Fruit fly (Drosophila melanogaster) whole organism, embryonic: ENCODE data around the gene Uvrag.

Source experiments
- Bdp1 ChIP-seq: fragments of 200-800 bp; sonication (Bioruptor generic); optimal IDR thresholded peaks from 3 replicates; lab custom pipeline; 2016; ENCODE audit warnings: missing biosample characterization, missing genetic modification characterization
- CG10654 ChIP-seq: fragments of 200-800 bp; sonication (Bioruptor generic); optimal IDR thresholded peaks from 2 replicates; lab custom pipeline; 2016; ENCODE audit warnings: missing biosample characterization, missing genetic modification characterization
- CG11695 ChIP-seq: fragments of 200-800 bp; sonication (Bioruptor generic); IDR thresholded peaks from 3 replicates; pipeline ENCODE4 v1.3.6; 2022; ENCODE audit warnings: missing biosample characterization, missing genetic modification characterization
- CG12391 ChIP-seq: fragments of 200-800 bp; sonication (Bioruptor generic); optimal IDR thresholded peaks from 3 replicates; lab custom pipeline; 2018; ENCODE audit warnings: missing biosample characterization, mild to moderate bottlenecking, missing genetic modification characterization, moderate library complexity
- CG12942 ChIP-seq: fragments of 200-800 bp; sonication (Bioruptor generic); optimal IDR thresholded peaks from 3 replicates; lab custom pipeline; 2016; ENCODE audit warnings: missing biosample characterization, missing genetic modification characterization
- CG13123 ChIP-seq: fragments of 200-800 bp; sonication (Bioruptor generic); optimal IDR thresholded peaks from 2 replicates; lab custom pipeline; 2016; ENCODE audit warnings: missing biosample characterization, missing genetic modification characterization
- CG15601 ChIP-seq: fragments of 200-800 bp; sonication (Bioruptor generic); optimal IDR thresholded peaks from 3 replicates; lab custom pipeline; 2019; ENCODE audit warnings: missing biosample characterization, mild to moderate bottlenecking, missing genetic modification characterization, moderate library complexity
- CG16815 ChIP-seq: fragments of 200-800 bp; sonication (Bioruptor generic); optimal IDR thresholded peaks from 3 replicates; lab custom pipeline; 2017; ENCODE audit warnings: missing biosample characterization, mild to moderate bottlenecking, missing genetic modification characterization
- CG18262 ChIP-seq: fragments of 200-800 bp; optimal IDR thresholded peaks from 3 replicates; lab custom pipeline; 2019; ENCODE audit warnings: missing biosample characterization, mild to moderate bottlenecking, missing genetic modification characterization, moderate library complexity
- CG18476 ChIP-seq: fragments of 200-800 bp; sonication (Bioruptor generic); optimal IDR thresholded peaks from 2 replicates; lab custom pipeline; 2016; ENCODE audit warnings: missing biosample characterization, mild to moderate bottlenecking, missing genetic modification characterization
- CG2116 ChIP-seq: fragments of 200-800 bp; sonication (Bioruptor generic); optimal IDR thresholded peaks from 3 replicates; lab custom pipeline; 2018; ENCODE audit warnings: missing biosample characterization, mild to moderate bottlenecking, missing genetic modification characterization
- CG2129 ChIP-seq: fragments of 200-800 bp; sonication (Bioruptor generic); IDR thresholded peaks from 2 replicates; pipeline ENCODE4 v1.3.6; 2022; ENCODE audit warnings: missing biosample characterization, missing genetic modification characterization; ENCODE audit not compliant: partially characterized antibody
- CG2678 ChIP-seq: fragments of 200-800 bp; sonication (Bioruptor generic); optimal IDR thresholded peaks from 3 replicates; lab custom pipeline; 2019; ENCODE audit warnings: missing biosample characterization, mild to moderate bottlenecking, missing genetic modification characterization, moderate library complexity
- CG33213 ChIP-seq: fragments of 200-800 bp; sonication (Bioruptor generic); optimal IDR thresholded peaks from 3 replicates; lab custom pipeline; 2016; ENCODE audit warnings: missing biosample characterization, missing genetic modification characterization
- CG4617 ChIP-seq: fragments of 200-800 bp; sonication (Bioruptor generic); optimal IDR thresholded peaks from 3 replicates; lab custom pipeline; 2016; ENCODE audit warnings: missing biosample characterization, missing genetic modification characterization, borderline replicate concordance
- CG4707 ChIP-seq: fragments of 200-800 bp; sonication (Bioruptor generic); optimal IDR thresholded peaks from 2 replicates; lab custom pipeline; 2018; ENCODE audit warnings: missing biosample characterization, mild to moderate bottlenecking, missing genetic modification characterization, moderate library complexity
- CG4854 ChIP-seq: fragments of 200-800 bp; sonication (Bioruptor generic); optimal IDR thresholded peaks from 2 replicates; lab custom pipeline; 2016; ENCODE audit warnings: missing biosample characterization, missing genetic modification characterization, inconsistent platforms
- CG5953 ChIP-seq: fragments of 200-800 bp; sonication (Bioruptor generic); IDR thresholded peaks from 2 replicates; pipeline ENCODE4 v1.3.6; 2022; ENCODE audit warnings: missing biosample characterization, missing genetic modification characterization
- CG6765 ChIP-seq: fragments of 200-800 bp; sonication (Bioruptor generic); optimal IDR thresholded peaks from 3 replicates; lab custom pipeline; 2017; ENCODE audit warnings: missing biosample characterization, mild to moderate bottlenecking, missing genetic modification characterization
- CHES-1-like ChIP-seq: fragments of 200-800 bp; sonication (Bioruptor generic); optimal IDR thresholded peaks from 2 replicates; lab custom pipeline; 2016; ENCODE audit warnings: missing biosample characterization, missing genetic modification characterization
- CkIIα-i1 ChIP-seq: fragments of 200-800 bp; sonication (Bioruptor generic); IDR thresholded peaks from 2 replicates; pipeline ENCODE4 v1.3.6; 2022; ENCODE audit warnings: missing biosample characterization, missing genetic modification characterization
- CoRest ChIP-seq: fragments of 200-800 bp; sonication (Bioruptor generic); optimal IDR thresholded peaks from 3 replicates; lab custom pipeline; 2018; ENCODE audit warnings: missing biosample characterization, mild to moderate bottlenecking, missing genetic modification characterization, moderate library complexity
- D19B ChIP-seq: fragments of 200-800 bp; sonication (Bioruptor generic); optimal IDR thresholded peaks from 2 replicates; lab custom pipeline; 2017; ENCODE audit warnings: missing biosample characterization, mild to moderate bottlenecking, missing genetic modification characterization
- Deaf1 ChIP-seq: fragments of 200-800 bp; optimal IDR thresholded peaks from 3 replicates; lab custom pipeline; 2019; ENCODE audit warnings: missing biosample characterization, mild to moderate bottlenecking, missing genetic modification characterization, moderate library complexity
- Dref ChIP-seq: fragments of 200-800 bp; sonication (Bioruptor generic); IDR thresholded peaks from 2 replicates; pipeline ENCODE4 v1.3.6; 2022; ENCODE audit warnings: missing biosample characterization, missing genetic modification characterization
- Ets65A ChIP-seq: fragments of 200-800 bp; sonication (Bioruptor generic); peaks from one replicate; lab custom pipeline; 2016; ENCODE audit warnings: missing biosample characterization, missing genetic modification characterization
- H15 ChIP-seq: fragments of 200-800 bp; sonication (Bioruptor generic); IDR thresholded peaks from 3 replicates; pipeline ENCODE4 v1.3.6; 2022; ENCODE audit warnings: missing biosample characterization, missing genetic modification characterization
- Meics ChIP-seq: fragments of 200-800 bp; sonication (Bioruptor generic); optimal IDR thresholded peaks from 2 replicates; lab custom pipeline; 2017; ENCODE audit warnings: missing biosample characterization, mild to moderate bottlenecking, missing genetic modification characterization
- Sry-β ChIP-seq: fragments of 200-800 bp; sonication (Bioruptor generic); optimal IDR thresholded peaks from 2 replicates; lab custom pipeline; 2018; ENCODE audit warnings: missing biosample characterization, mild to moderate bottlenecking, missing genetic modification characterization, moderate library complexity
- Stat92E ChIP-seq, 3 experiments: fragments of >200 bp in 2 of 3; fragments of 200-800 bp in 1 of 3; sonication (Bioruptor generic) in 1 of 3; optimal IDR thresholded peaks; 2 replicates each; lab custom pipeline; 2017 to 2019; ENCODE audit warnings: missing biosample characterization in 3 of 3, missing genetic modification characterization in 3 of 3, mild to moderate bottlenecking in 1 of 3, moderate library complexity in 1 of 3
- Xrp1 ChIP-seq: fragments of 200-800 bp; sonication (Bioruptor generic); IDR thresholded peaks from 2 replicates; pipeline ENCODE4 v1.3.6; 2022; ENCODE audit warnings: missing biosample characterization, missing genetic modification characterization
- bcd ChIP-seq: fragments of 200-800 bp; sonication (Bioruptor generic); optimal IDR thresholded peaks from 2 replicates; lab custom pipeline; 2017; ENCODE audit warnings: missing biosample characterization, mild to moderate bottlenecking, missing genetic modification characterization
- cwo ChIP-seq: fragments of 200-800 bp; sonication (Bioruptor generic); optimal IDR thresholded peaks from 3 replicates; lab custom pipeline; 2017; ENCODE audit warnings: missing biosample characterization, missing genetic modification characterization, mild to moderate bottlenecking, moderate library complexity, missing genetic modification reagents
- en ChIP-seq: fragments of 200-800 bp; sonication (Bioruptor generic); optimal IDR thresholded peaks from 2 replicates; lab custom pipeline; 2016; ENCODE audit warnings: missing biosample characterization, missing genetic modification characterization
- ewg ChIP-seq: fragments of 200-800 bp; sonication (Bioruptor generic); optimal IDR thresholded peaks from 3 replicates; lab custom pipeline; 2017; ENCODE audit warnings: mild to moderate bottlenecking, missing biosample characterization, missing genetic modification reagents, missing genetic modification characterization
- fd64A ChIP-seq: fragments of 200-800 bp; sonication (Bioruptor generic); optimal IDR thresholded peaks from 3 replicates; lab custom pipeline; 2018; ENCODE audit warnings: missing biosample characterization, mild to moderate bottlenecking, missing genetic modification characterization
- gem ChIP-seq: fragments of 200-800 bp; sonication (Bioruptor generic); optimal IDR thresholded peaks from 2 replicates; lab custom pipeline; 2019; ENCODE audit warnings: missing biosample characterization, mild to moderate bottlenecking, missing genetic modification characterization, moderate library complexity
- hkb ChIP-seq, 2 experiments: fragments of 200-800 bp in 1 of 2; fragments of >200 bp in 1 of 2; sonication (Bioruptor generic) in 1 of 2; IDR thresholded peaks in 1 of 2; optimal IDR thresholded peaks in 1 of 2; 2 replicates each; pipeline versions ENCODE4 v1.3.6 to Lab custom; 2017 to 2022; ENCODE audit warnings: missing biosample characterization in 1 of 2, missing genetic modification characterization in 1 of 2
- inv ChIP-seq: fragments of 200-800 bp; sonication (Bioruptor generic); IDR thresholded peaks from 2 replicates; pipeline ENCODE4 v1.3.6; 2022; ENCODE audit warnings: missing biosample characterization, missing genetic modification characterization; ENCODE audit not compliant: partially characterized antibody
- klu ChIP-seq: fragments of 200-800 bp; sonication (Bioruptor generic); IDR thresholded peaks from 2 replicates; pipeline ENCODE4 v1.3.6; 2022; ENCODE audit warnings: missing biosample characterization, missing genetic modification characterization
- luna ChIP-seq: fragments of 200-800 bp; sonication (Bioruptor generic); optimal IDR thresholded peaks from 2 replicates; lab custom pipeline; 2016; ENCODE audit warnings: missing biosample characterization, missing genetic modification characterization
- pho ChIP-seq: fragments of 200-800 bp; sonication (Bioruptor generic); optimal IDR thresholded peaks from 2 replicates; lab custom pipeline; 2016; ENCODE audit warnings: missing biosample characterization, missing genetic modification characterization
- pum ChIP-seq: fragments of 200-800 bp; sonication (Bioruptor generic); optimal IDR thresholded peaks from 2 replicates; lab custom pipeline; 2016; ENCODE audit warnings: missing biosample characterization, missing genetic modification characterization
- row ChIP-seq: fragments of 200-800 bp; sonication (Bioruptor generic); IDR thresholded peaks from 3 replicates; pipeline ENCODE4 v1.3.6; 2022; ENCODE audit warnings: missing biosample characterization, missing genetic modification characterization
- sd ChIP-seq: fragments of 200-800 bp; sonication (Bioruptor generic); optimal IDR thresholded peaks from 3 replicates; lab custom pipeline; 2018; ENCODE audit warnings: missing biosample characterization, mild to moderate bottlenecking, missing genetic modification characterization, moderate library complexity
- sens ChIP-seq: fragments of 200-800 bp; sonication (Bioruptor generic); peaks from one replicate; lab custom pipeline; 2016; ENCODE audit warnings: missing biosample characterization, missing genetic modification characterization
- sima ChIP-seq: fragments of 200-800 bp; sonication (Bioruptor generic); optimal IDR thresholded peaks from 2 replicates; lab custom pipeline; 2016; ENCODE audit warnings: missing biosample characterization, missing genetic modification characterization
- sna ChIP-seq: fragments of 200-800 bp; sonication (Bioruptor generic); IDR thresholded peaks from 2 replicates; pipeline ENCODE4 v1.3.6; 2022; ENCODE audit warnings: missing biosample characterization, missing genetic modification characterization; ENCODE audit not compliant: partially characterized antibody
- so ChIP-seq: fragments of 200-800 bp; sonication (Bioruptor generic); IDR thresholded peaks from 3 replicates; pipeline ENCODE4 v1.3.6; 2022; ENCODE audit warnings: missing biosample characterization, missing genetic modification characterization
- zfh2 ChIP-seq: fragments of 200-800 bp; sonication (Bioruptor generic); optimal IDR thresholded peaks from 2 replicates; lab custom pipeline; 2016; ENCODE audit warnings: missing biosample characterization, missing genetic modification characterization

Uvrag gene

DNA sequence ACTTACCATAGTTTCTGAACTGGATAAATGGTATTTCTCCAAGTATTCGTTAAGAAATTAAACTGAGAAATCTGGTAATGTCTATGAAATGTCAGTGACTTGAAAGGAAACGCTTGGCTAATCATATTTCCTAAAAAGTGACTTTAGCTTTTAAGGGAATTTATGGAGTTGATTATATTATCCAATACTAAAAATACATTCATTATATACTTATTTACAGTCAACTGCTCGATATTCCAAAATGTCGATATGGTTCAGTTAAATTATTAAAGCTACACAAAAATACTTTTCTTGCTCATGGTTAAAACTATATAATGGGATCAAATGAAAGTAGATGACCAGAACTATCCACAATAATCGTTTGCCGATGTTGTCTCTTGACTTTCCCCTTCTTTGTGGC, 20.8 kb upstream of the Uvrag start, which contains the start of gene CG31848 (continued):
- TF ChIP-seq CG5953 (GFP tag; lab: Robert Waterston, UW) (no peak), CkIIα-i1 (GFP tag; lab: Robert Waterston, UW) (no peak), so (GFP tag; lab: Robert Waterston, UW) (no peak), CG10654 (no peak), gem (tag; lab: Kevin White, UChicago) (no peak), Deaf1 (tag; lab: Kevin White, UChicago) (no peak), H15 (GFP tag; lab: Robert Waterston, UW) (no peak), Stat92E (GFP tag; optimal IDR thresholded peaks at IDR 0.05; lab: Kevin White, UChicago) (no peak), CG6765 (GFP tag; lab: Kevin White, UChicago) (no peak)

DNA sequence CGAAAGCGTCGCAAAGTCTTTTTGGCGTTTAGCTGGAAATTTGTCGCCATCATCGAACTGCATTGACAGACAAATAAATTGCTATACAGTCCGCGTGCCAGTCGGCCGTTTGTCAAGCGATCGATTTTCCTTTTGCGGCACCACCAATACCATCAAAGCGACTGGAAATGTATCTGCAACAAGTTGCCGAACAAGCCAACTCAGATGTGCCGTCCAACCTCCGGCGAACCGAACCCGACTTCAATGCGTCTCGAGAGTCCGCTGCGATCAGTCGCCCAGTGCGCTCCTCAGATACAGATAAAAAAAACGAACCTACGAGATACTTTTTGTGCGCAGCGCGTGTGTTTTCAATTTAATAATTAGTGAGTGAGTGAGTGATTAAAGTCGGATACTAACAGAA, 19.9 kb upstream of the Uvrag start:
- no peak for TF ChIP-seq CG12942 (GFP tag; lab: Kevin White, UChicago)
- no peak for TF ChIP-seq bcd
- TF ChIP-seq zfh2 (GFP tag; lab: Kevin White, UChicago), result no peak
- peak; percentile 83 for TF ChIP-seq Ets65A (GFP tag; lab: Kevin White, UChicago)
- no peak for TF ChIP-seq Meics (GFP tag; lab: Kevin White, UChicago)
- no peak for TF ChIP-seq ewg (GFP tag; lab: Kevin White, UChicago)
- TF ChIP-seq hkb (optimal IDR thresholded peaks at IDR 0.05; lab: Kevin White, UChicago), result no peak
- TF ChIP-seq hkb (GFP tag; IDR thresholded peaks at IDR 0.05; lab: Robert Waterston, UW), result no peak
- TF ChIP-seq CG15601, result peak; percentile 5
- TF ChIP-seq CG13123 (GFP tag; lab: Kevin White, UChicago), result no peak
- no peak for TF ChIP-seq sd (tag; lab: Kevin White, UChicago)
- TF ChIP-seq CG12391 (tag; lab: Kevin White, UChicago), result no peak
- TF ChIP-seq CG4707 (GFP tag; lab: Kevin White, UChicago), result no peak
- TF ChIP-seq row (GFP tag; lab: Robert Waterston, UW), result 0 out of 3 replicates have a peak, but pooled peaks have one; percentile 21
- no peak for TF ChIP-seq CG4617 (GFP tag; lab: Kevin White, UChicago)
- TF ChIP-seq sna, result no peak
- no peak for TF ChIP-seq inv (GFP tag; lab: Robert Waterston, UW)
- no peak for TF ChIP-seq D19B (GFP tag; lab: Kevin White, UChicago)
- no peak for TF ChIP-seq CG4854 (GFP tag; lab: Kevin White, UChicago)
- TF ChIP-seq CG18262, result no peak
- no peak for TF ChIP-seq CG2678 (tag; lab: Kevin White, UChicago)
- TF ChIP-seq pho (GFP tag; lab: Kevin White, UChicago), result no peak
- TF ChIP-seq klu (GFP tag; lab: Robert Waterston, UW), result no peak
- no peak for TF ChIP-seq cwo (GFP tag; lab: Kevin White, UChicago)
- no peak for TF ChIP-seq CG33213 (GFP tag; lab: Kevin White, UChicago)
- no peak for TF ChIP-seq pum (GFP tag; lab: Kevin White, UChicago)
- TF ChIP-seq sima (GFP tag; lab: Kevin White, UChicago), result no peak
- no peak for TF ChIP-seq CG16815
- no peak for TF ChIP-seq luna (GFP tag; lab: Kevin White, UChicago)
- TF ChIP-seq sens (GFP tag; lab: Kevin White, UChicago), result peak; percentile 55
- no peak for TF ChIP-seq CG2116 (GFP tag; lab: Kevin White, UChicago)
- TF ChIP-seq CoRest (tag; lab: Kevin White, UChicago), result no peak
- TF ChIP-seq fd64A (GFP tag; lab: Kevin White, UChicago), result no peak
- no peak for TF ChIP-seq H15 (GFP tag; lab: Robert Waterston, UW)
- TF ChIP-seq Dref (GFP tag; lab: Robert Waterston, UW), result no peak
- no peak for TF ChIP-seq en (GFP tag; lab: Kevin White, UChicago)
- no peak for TF ChIP-seq CHES-1-like (GFP tag; lab: Kevin White, UChicago)
- TF ChIP-seq CG18476 (GFP tag; lab: Kevin White, UChicago), result no peak
- TF ChIP-seq Sry-β (GFP tag; lab: Kevin White, UChicago), result no peak
- TF ChIP-seq CG11695, result no peak
- no peak for TF ChIP-seq Xrp1 (GFP tag; lab: Robert Waterston, UW)
- no peak for TF ChIP-seq CG2129 (GFP tag; lab: Robert Waterston, UW)
- no peak for TF ChIP-seq Bdp1
